Worm (Caenorhabditis elegans) whole organism, young adult: ENCODE results near the gene mrps-26.
A peak's percentile ranks its signal among the peaks of the same experiment; 100 is the strongest.

ENCODE experiments used
- B0019.2 ChIP-seq: fragments of 200-800 bp; sonication (Bioruptor generic); conservative IDR thresholded peaks from 2 replicates; pipeline ENCODE4 v1.3.6; 2022; ENCODE audit warnings: missing genetic modification reagents, missing genetic modification characterization, missing compliant biosample characterization
- B0261.1 ChIP-seq: sonication (generic microtip); optimal IDR thresholded peaks from 2 replicates; lab custom pipeline; 2016; ENCODE audit warnings: mild to moderate bottlenecking, missing genetic modification characterization, moderate library complexity, missing compliant biosample characterization
- B0336.3 ChIP-seq: fragments of 200-800 bp; sonication (Bioruptor generic); IDR thresholded peaks from 2 replicates; pipeline ENCODE4 v1.3.6; 2022; ENCODE audit warnings: missing genetic modification characterization, missing compliant biosample characterization
- C17E4.6 ChIP-seq: fragments of 200-800 bp; sonication (Bioruptor generic); IDR thresholded peaks from 2 replicates; pipeline ENCODE4 v1.3.6; 2022; ENCODE audit warnings: missing genetic modification reagents, missing genetic modification characterization, missing compliant biosample characterization
- D2030.7 ChIP-seq: fragments of 200-800 bp; sonication (Bioruptor generic); IDR thresholded peaks from 2 replicates; pipeline ENCODE4 v1.3.6; 2022; ENCODE audit warnings: missing genetic modification reagents, missing genetic modification characterization, missing compliant biosample characterization
- lir-1 ChIP-seq: fragments of 200-800 bp; sonication (Bioruptor generic); conservative IDR thresholded peaks from 2 replicates; pipeline ENCODE4 v1.3.6; 2022; ENCODE audit warnings: missing genetic modification reagents, missing genetic modification characterization, missing compliant biosample characterization
- lsy-27 ChIP-seq: sonication (generic microtip); optimal IDR thresholded peaks from 2 replicates; lab custom pipeline; 2017; ENCODE audit warnings: missing genetic modification characterization, mild to moderate bottlenecking, missing compliant biosample characterization, antibody characterized with exemption, missing genotype, borderline replicate concordance; ENCODE audit not compliant: insufficient read depth
- nfya-1 ChIP-seq: sonication (generic microtip); optimal IDR thresholded peaks from 2 replicates; lab custom pipeline; 2017; ENCODE audit warnings: antibody characterized with exemption, missing compliant biosample characterization, missing genetic modification characterization, borderline replicate concordance; ENCODE audit not compliant: insufficient read depth
- nfya-2 ChIP-seq: fragments of 200-800 bp; sonication (Bioruptor generic); IDR thresholded peaks from 2 replicates; pipeline ENCODE4 v1.3.6; 2022; ENCODE audit warnings: missing genetic modification reagents, missing genetic modification characterization, missing compliant biosample characterization
- tbx-9 ChIP-seq: sonication (generic microtip); optimal IDR thresholded peaks from 2 replicates; lab custom pipeline; 2016; ENCODE audit warnings: borderline replicate concordance, missing genetic modification characterization, inconsistent platforms, missing compliant biosample characterization
- unc-62 ChIP-seq: fragments of 150-350 bp; optimal IDR thresholded peaks from 2 replicates; lab custom pipeline; 2014; ENCODE audit warnings: missing biosample characterization, missing genetic modification reagents, missing genetic modification characterization
- ztf-3 ChIP-seq: fragments of 200-800 bp; sonication (Bioruptor generic); optimal IDR thresholded peaks from 2 replicates; lab custom pipeline; 2018; ENCODE audit warnings: mild to moderate bottlenecking, missing genetic modification characterization, missing compliant biosample characterization

ce11 chrIII:5273396-5273857 is 39.0 kb downstream of the mrps-26 start, which contains the start of gene ztf-8:
- no peak for TF ChIP-seq B0019.2 (GFP tag; lab: Robert Waterston, UW)
- peak; percentile 2 for TF ChIP-seq B0261.1
- no peak for TF ChIP-seq ztf-3 (GFP tag; lab: Kevin White, UChicago)
- no peak for TF ChIP-seq nfya-2 (GFP tag; lab: Robert Waterston, UW)
- peak; percentile 72 for TF ChIP-seq B0336.3 (GFP tag; lab: Robert Waterston, UW)
- no peak for TF ChIP-seq tbx-9 (tag; lab: Kevin White, UChicago)
- TF ChIP-seq D2030.7 (GFP tag; lab: Robert Waterston, UW) = no peak
- TF ChIP-seq lsy-27 = no peak
- TF ChIP-seq lir-1 (GFP tag; lab: Robert Waterston, UW) = no peak
- TF ChIP-seq C17E4.6 (GFP tag; lab: Robert Waterston, UW) = no peak
- TF ChIP-seq nfya-1 (tag; lab: Kevin White, UChicago) = no peak
- TF ChIP-seq unc-62 (GFP tag; lab: Kevin White, UChicago) = no peak
